Fruit fly (Drosophila melanogaster) S2 (cell line): Measurements from ENCODE around the gene CG6686.

ENCODE experiments used
- CG8478 ChIP-seq: fragments of >200 bp; optimal IDR thresholded peaks from 2 replicates; lab custom pipeline; 2018
- CTCF ChIP-seq, 2 experiments: fragments of >200 bp; optimal IDR thresholded peaks; 2 replicates each; lab custom pipeline; 2018

DNA sequence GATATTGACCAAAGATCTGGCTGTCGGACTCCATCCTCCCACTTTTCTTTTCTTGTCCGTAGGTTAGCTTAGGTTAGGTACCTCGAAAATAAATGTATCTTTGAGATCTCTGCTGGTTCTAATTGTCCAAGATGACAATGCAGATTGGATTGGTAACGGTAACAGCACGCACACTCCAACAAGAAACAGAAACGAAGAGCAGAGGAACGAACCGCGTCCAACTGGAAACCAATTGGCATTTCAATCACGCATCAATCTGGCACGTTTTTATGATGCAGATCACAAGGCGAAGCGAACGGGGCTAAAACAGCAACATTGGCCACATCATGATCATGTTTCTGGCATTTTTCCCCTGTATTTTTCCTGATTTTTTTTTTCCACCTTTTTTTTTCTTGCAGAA, 32.0 kb downstream of the CG6686 start:
- TF ChIP-seq CG8478 (lab: Kevin White, UChicago) (no peak), CTCF (optimal IDR thresholded peaks at IDR 0.05; lab: Kevin White, UChicago) (no peak)
